Worm (Caenorhabditis elegans) whole organism, dauer: ENCODE data around the gene F42F12.11.
"Not testable (repeated sequence)": the region's sequence is repeated elsewhere in the genome, so short reads cannot be mapped to it uniquely, and the experiment has no call there.

Experiments used
- unc-62 ChIP-seq: sonication (generic microtip); optimal IDR thresholded peaks from 2 replicates; lab custom pipeline; 2017; ENCODE audit warnings: missing biosample characterization, missing genetic modification reagents, missing genetic modification characterization

The F42F12.11 gene

DNA sequence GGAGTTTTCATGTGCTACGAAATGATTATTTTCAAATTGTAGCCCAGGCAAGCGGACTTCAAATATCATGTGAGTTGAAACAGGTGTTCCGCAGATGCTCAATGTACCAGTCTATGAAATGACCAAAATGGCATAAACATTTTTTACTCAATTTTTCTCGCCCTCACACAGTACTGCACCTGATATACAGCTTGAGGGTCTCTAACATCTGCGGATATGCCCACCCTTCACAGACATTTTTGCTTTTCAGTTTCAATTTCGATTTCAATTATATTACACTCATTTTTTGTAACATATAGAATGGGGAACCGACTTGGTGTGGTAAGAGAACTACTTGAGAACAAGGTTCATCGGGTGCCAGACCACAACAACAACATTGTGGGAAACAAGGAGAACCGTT lies at the start of gene F42F12.11:
F42F12.11 (plus strand) TSS at position 301 of the 400 bp plus-strand sequence.
- no peak for TF ChIP-seq unc-62

DNA sequence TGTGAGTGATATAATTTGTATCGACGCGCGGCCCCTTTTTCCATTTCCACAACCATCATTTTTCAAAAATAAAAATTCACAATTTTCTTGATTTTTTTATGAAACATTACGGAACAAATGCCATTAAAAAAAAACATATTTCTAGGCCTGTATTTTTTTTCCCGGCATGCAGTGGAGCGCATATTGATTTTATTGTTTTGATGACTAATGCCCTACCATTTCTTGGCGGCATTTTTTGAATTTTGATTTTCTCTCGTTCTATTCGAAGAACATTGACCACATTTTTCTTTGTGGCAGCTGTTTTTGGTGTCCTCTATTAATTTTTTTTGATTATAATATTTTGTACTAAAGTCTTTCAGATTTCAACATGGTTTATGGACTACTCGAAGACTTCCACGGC lies 48.5 kb upstream of the F42F12.11 start, which contains the start of gene W06D11.3:
W06D11.3 (plus strand) TSS at position 360 of the 400 bp plus-strand sequence.
- TF ChIP-seq unc-62 = no peak

DNA sequence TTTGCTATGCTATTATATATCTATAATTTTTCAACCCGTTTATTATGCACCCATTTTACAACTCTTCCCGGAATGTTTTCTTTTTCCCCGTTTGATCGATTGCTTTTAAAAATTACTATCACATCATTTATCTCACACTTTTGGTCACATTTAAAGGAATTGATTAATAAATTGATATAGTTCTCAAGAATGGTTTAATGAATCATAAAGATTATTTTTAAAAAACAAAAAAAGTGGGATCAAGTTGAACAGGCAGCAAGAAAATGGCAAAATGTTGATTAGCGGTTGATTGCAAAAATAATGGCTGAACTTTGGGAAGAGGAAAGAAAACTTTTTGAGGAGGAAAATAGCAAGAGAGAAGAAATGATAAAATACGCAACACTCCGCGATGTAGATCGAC lies 47.0 kb upstream of the F42F12.11 start, which contains the start of gene W06D11.5:
W06D11.5 (plus strand) TSS at position 301 of the 400 bp plus-strand sequence.
- TF ChIP-seq unc-62 = no peak

DNA sequence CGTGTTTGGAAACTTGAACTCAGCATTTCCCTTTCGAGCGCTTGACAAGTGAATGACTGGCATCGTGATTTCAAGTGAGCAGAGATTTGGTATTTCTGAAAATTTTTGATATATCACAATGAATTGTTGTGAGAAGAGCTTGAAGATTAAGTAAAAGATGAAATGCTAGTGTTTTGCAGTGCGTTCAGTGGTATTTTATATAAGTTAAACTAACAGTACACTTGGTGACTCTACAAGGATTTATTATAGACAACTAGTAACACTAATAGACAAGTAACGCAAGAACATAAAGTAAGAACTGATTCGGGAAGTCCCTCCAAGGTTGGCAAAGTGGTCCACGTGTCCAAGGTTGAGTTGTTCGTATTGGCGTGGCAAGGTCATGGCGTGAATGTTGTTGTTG lies 44.1 kb upstream of the F42F12.11 start, which contains the start of gene dot-1.3:
dot-1.3 (minus strand) TSS at position 101 of the 400 bp plus-strand sequence.
- not testable (repeated sequence) for TF ChIP-seq unc-62

DNA sequence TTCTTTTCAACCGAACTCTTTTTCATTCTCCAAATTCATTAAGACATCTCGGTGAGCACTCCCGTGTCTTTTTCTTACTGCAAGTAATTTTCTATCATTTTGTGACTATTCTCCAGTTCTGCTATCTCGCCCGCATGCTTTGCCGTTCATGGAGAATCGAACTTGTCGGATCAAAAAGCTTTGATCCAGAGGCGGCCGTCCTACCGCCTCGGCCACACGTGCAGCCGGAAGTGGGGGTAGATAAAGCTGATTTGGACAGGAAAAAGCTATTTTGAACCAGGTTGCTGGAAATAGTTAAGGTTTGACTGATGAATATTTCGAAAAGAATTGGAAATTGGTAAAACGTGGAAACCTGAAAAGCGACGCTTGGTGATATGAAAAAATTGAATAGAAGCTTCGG lies 42.6 kb upstream of the F42F12.11 start:
- no peak for TF ChIP-seq unc-62

DNA sequence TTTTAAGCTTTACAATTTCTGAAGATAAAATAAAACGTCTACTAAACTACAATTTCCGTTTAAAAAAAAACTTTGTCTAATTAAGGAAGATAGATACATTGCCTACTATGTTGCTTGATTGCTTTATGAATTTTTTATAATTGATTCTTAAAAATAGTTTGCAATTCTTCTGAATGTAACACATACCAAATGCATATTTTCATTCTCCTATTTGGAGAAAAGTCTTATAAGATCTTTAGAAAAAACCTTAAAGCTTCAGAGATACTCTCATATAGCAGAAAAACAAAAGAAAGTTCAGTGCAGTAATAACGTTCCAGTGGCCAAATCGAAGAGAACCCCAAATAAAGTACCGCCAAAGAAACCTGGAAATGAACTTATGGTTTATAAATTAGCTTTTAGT lies 40.3 kb upstream of the F42F12.11 start, which contains the start of gene phf-32:
phf-32 (plus strand) TSS at position 301 of the 400 bp plus-strand sequence.
- no peak for TF ChIP-seq unc-62

DNA sequence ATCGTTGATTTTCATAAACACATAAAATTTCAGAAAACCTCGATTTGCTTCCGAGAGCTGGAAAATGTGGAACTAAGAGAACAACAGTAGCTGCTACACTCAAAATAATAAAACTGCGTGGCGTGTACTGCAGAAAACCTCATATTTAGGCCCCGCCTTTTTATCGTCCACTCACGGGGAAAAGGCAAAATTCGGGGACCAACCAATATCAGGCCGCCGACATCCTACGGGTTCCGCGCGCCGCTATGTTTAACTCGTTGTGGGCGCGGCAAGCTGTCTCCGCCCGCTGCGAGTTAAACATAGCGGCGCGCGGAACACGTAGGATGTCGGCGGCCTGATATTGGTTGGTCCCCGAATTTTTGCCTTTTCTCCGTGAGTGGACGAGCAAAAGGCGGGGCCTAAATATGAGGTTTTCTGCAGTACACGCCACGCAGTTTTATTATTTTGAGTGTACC lies 38.8 kb upstream of the F42F12.11 start, which contains the start of gene F17A2.16:
F17A2.16 (plus strand) TSS at position 405 of the 455 bp plus-strand sequence.
- TF ChIP-seq unc-62 = not testable (repeated sequence)

DNA sequence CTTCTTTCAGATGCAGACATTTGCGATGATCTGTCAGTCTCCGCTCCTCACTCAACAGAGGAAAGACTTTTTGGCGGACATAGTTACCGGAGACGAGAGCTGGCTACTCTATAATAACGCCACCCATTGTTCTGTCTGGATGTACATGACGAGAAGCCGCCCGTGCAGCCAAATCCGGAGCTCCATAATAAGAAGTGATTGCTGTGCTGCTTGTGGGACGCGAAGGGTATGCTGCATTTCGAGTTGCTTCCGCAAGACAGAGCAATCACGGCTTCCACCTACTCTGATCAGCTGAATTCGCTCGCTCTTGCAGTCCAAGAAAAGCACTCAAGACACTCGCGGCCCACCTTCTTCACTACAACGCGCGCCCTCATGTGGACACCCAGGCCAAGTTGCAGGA lies 33.0 kb upstream of the F42F12.11 start:
- TF ChIP-seq unc-62 = no peak

DNA sequence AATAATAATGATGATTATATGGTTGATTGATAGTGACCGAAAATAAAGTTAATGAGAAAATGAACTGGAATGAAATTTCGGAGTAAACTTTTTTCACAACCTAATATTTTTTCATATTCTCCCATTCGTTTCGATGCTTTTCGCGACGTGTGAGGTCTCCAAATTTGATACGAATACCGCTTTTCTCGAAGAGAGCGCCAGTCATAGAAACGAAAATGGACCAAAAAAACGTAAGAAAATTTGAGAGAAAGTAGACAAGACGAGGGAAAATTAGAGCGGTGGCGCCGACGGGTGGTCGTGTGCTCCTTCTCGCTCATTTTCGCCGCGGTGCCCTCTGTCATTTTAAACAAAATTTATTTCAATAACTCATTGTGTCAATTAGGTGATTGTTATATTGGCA lies 32.4 kb upstream of the F42F12.11 start:
- no peak for TF ChIP-seq unc-62

DNA sequence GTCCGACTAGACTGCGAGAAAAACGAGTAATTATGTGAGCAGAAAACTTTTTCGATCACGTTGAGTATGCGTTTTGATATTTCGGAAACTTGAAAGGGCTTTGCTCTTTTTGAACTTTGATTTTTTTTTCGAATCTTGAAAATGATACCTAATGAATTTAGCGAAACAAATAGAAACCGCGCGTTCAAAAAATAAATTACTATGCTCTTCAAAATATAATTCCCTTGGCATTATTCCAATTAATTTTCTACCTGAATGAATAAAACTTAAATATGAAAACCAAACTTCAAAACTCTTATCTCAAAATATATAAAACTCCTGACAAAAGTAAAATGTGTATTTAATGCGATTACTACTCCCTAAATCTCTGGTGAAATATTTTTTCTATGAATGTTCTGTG lies 31.6 kb upstream of the F42F12.11 start, which contains the start of gene xtr-2:
xtr-2 (plus strand) TSS at position 301 of the 400 bp plus-strand sequence.
- TF ChIP-seq unc-62 = no peak

DNA sequence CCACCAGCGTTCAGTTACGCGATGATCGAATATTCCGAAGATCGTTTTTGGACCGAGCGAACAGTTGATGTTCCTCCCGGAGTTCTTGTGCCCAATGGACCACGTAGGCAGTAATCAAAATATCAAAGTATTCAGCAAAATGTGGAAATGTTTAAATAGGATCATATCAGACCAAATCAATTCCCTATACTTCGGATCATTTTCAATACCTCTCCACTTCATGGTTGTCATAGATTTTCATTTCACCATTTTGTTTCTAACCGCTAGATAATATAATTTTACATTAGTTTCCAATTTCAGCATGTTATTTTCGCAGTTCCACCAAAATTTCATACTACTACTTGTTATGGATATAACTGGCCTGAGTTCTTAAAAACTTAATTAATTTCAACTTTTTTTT lies 29.3 kb upstream of the F42F12.11 start:
- no peak for TF ChIP-seq unc-62

DNA sequence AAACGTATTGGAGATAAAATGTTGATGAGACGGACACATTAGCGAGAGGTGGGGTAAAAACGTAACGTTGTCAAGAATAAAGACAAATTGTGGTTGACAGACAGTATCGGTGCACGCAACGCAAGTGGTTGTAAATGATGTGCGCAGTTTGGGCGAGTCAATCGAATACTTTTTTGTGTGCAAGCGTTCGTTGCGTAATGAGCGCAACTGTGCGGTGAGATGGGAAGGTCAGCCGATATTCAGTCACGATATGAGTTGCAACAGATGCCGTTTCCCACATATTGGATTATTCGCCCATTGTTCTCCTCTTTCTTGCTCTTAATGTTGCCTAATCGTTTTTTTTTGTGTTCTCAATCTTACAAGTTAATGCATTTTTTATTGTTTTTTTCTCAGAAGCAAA lies 26.1 kb upstream of the F42F12.11 start, which contains the start of gene ceh-40:
ceh-40 (minus strand) TSS at position 41 of the 400 bp plus-strand sequence.
- TF ChIP-seq unc-62 = no peak

DNA sequence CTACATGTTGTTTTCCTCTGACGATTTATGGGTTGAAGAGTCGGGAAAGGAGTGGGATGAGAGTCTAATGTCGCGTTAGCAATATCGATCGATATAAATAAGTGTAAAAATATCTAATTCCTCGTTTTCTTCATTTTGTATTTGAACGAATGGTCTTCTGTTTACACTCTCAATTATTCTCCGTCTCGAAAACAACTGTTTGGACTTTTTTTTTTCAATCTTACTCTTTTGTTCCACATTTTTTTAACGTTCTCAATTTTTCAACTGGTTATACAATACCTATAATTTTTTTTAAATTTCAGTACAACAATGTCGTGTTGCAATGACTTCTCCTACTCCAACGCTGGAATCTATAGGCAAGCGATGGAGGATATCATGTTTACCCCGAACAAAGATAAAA lies 25.5 kb upstream of the F42F12.11 start, which contains the start of gene F17A2.13:
F17A2.13 (plus strand) TSS at position 301 of the 400 bp plus-strand sequence.
- TF ChIP-seq unc-62 = no peak

DNA sequence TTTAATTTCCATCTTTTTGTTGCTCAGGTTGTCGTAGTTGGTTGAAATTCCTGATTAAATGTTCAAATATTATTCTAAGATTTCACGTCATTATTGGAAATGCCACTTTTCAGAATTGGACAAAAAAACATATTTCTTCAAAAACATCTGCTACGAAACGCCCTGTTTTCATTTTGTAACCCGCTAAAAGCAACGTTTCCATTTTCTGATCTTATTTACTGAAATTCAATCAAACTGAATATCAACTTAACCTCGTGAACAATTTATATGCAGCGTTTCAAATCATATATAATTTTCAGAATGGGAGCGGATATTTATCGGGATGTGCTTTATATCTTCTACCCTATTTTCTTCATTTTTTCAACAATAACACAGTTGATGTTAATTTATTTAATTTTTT lies 23.4 kb upstream of the F42F12.11 start, which contains the start of gene srd-40:
srd-40 (plus strand) TSS at position 301 of the 400 bp plus-strand sequence.
- no peak for TF ChIP-seq unc-62

DNA sequence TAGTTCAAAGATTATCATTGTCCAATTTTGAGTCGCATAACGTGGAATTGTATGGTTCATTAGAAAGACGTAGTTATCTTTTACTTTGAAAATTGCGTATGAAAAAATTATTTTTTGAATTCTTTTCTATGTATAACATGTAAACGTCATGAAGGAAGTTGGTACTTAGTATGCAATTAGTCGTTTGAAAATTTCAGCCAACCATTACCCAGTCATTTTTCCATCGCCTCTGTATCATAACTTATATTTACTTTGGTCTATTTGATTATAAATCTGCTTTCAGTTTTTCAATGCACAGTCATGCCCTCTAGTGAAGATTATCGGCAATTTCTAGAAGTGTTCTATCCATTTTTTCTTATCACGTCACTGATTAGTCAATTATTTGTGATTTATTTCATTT lies 20.4 kb upstream of the F42F12.11 start, which contains the start of gene srd-41:
srd-41 (plus strand) TSS at position 301 of the 400 bp plus-strand sequence.
- no peak for TF ChIP-seq unc-62

DNA sequence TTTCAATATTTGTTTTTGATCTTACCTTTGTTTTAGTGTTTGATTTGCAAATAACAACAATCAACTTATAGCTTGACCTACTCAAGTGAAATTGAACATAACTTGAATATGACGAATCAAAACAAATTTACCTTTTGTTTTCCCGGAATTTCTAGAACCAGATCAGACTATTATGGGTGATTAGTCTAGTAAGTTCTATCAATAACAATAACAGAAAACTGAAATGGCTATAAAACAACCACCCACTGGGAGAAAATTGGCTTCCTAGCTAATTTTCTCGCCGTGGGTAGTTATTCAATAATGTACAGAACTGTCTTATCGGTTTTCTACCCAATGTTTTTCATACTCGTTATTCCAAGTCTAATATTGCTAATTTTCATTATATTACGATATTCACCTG lies 18.2 kb upstream of the F42F12.11 start, which contains the start of gene srd-45:
srd-45 (plus strand) TSS at position 301 of the 400 bp plus-strand sequence.
- no peak for TF ChIP-seq unc-62

DNA sequence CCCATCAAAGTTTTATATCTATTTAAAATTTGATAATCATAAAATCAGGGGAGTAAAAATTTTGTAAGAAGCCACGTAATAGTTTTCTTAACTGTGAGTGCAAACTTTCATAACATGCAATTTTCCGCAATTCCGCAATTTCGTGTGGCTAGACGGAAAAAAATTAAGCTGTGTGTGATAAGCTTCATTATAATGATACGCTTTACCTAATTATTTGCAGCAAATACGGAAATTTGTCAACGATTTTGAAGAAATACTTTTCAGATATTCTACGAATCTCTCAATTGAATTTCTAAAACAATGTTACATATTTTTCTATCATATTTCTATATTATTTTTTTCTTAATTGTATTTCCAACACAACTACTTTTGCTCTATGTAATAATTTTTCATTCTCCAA lies 15.0 kb upstream of the F42F12.11 start, which contains the start of gene srd-46:
srd-46 (plus strand) TSS at position 301 of the 400 bp plus-strand sequence.
- TF ChIP-seq unc-62 = no peak

DNA sequence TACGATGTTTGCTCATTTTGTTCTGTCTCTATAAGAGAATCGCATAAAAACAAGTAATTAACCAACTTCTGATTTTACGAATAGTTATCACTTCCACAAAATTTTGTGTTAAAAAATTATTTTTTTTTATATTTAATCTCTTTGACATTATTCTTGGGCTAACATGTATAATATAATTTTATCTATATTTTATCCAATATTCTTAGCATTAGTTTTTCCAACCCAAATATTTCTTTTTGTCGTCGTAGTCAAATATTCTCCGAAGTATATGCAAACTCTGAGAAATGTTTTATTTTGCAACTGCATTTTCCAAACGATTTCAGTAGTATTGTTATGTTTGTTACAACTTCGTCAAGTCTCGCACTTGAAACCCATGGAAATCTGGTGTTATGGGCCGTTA lies 13.3 kb upstream of the F42F12.11 start, which contains the start of gene srd-47:
srd-47 (plus strand) TSS at position 164 of the 400 bp plus-strand sequence.
- TF ChIP-seq unc-62 = no peak
